Fruit fly (Drosophila melanogaster) whole organism, prepupa: ENCODE results near the gene sick.
A peak's percentile ranks its signal among the peaks of the same experiment; 100 is the strongest.

ENCODE experiments used
- CG10669 ChIP-seq: fragments of 200-800 bp; sonication (Bioruptor generic); optimal IDR thresholded peaks from 3 replicates; lab custom pipeline; 2018; ENCODE audit warnings: missing biosample characterization, mild to moderate bottlenecking, missing genetic modification characterization, moderate library complexity
- CG11294 ChIP-seq: fragments of 200-800 bp; sonication (Bioruptor generic); IDR thresholded peaks from 2 replicates; pipeline ENCODE4 v1.3.6; 2022; ENCODE audit warnings: missing biosample characterization, missing genetic modification characterization
- CG11762 ChIP-seq: fragments of 200-800 bp; sonication (Bioruptor generic); optimal IDR thresholded peaks from 3 replicates; lab custom pipeline; 2016; ENCODE audit warnings: missing biosample characterization, missing genetic modification characterization; ENCODE audit not compliant: insufficient read depth
- CG11902 ChIP-seq: fragments of 200-800 bp; sonication (Bioruptor generic); optimal IDR thresholded peaks from 3 replicates; lab custom pipeline; 2016; ENCODE audit warnings: missing biosample characterization, missing genetic modification characterization
- CG15336 ChIP-seq: fragments of 200-800 bp; sonication (Bioruptor generic); IDR thresholded peaks from 2 replicates; pipeline ENCODE4 v1.3.6; 2022; ENCODE audit warnings: missing biosample characterization, missing genetic modification characterization
- CG16779 ChIP-seq: fragments of 200-800 bp; sonication (Bioruptor generic); optimal IDR thresholded peaks from 3 replicates; lab custom pipeline; 2017; ENCODE audit warnings: missing biosample characterization, mild to moderate bottlenecking, missing genetic modification characterization
- CG31627 ChIP-seq: fragments of 200-800 bp; sonication (Bioruptor generic); optimal IDR thresholded peaks from 3 replicates; lab custom pipeline; 2016; ENCODE audit warnings: missing biosample characterization, missing genetic modification characterization
- CG32006 ChIP-seq: fragments of 200-800 bp; sonication (Bioruptor generic); optimal IDR thresholded peaks from 3 replicates; lab custom pipeline; 2017; ENCODE audit warnings: missing biosample characterization, mild to moderate bottlenecking, missing genetic modification characterization
- CG4318 ChIP-seq: fragments of 200-800 bp; sonication (Bioruptor generic); optimal IDR thresholded peaks from 3 replicates; lab custom pipeline; 2017; ENCODE audit warnings: missing biosample characterization, mild to moderate bottlenecking, missing genetic modification characterization
- CG6163 ChIP-seq: fragments of 200-800 bp; sonication (Bioruptor generic); IDR thresholded peaks from 3 replicates; pipeline ENCODE4 v1.3.6; 2022; ENCODE audit warnings: missing biosample characterization, missing genetic modification characterization
- CG6276 ChIP-seq: fragments of 200-800 bp; sonication (Bioruptor generic); optimal IDR thresholded peaks from 2 replicates; lab custom pipeline; 2017; ENCODE audit warnings: missing biosample characterization, mild to moderate bottlenecking, missing genetic modification characterization
- CG6792 ChIP-seq: fragments of 200-800 bp; sonication (Bioruptor generic); optimal IDR thresholded peaks from 3 replicates; lab custom pipeline; 2016; ENCODE audit warnings: missing biosample characterization, missing genetic modification characterization
- CG6854 ChIP-seq: fragments of 200-800 bp; sonication (Bioruptor generic); optimal IDR thresholded peaks from 2 replicates; lab custom pipeline; 2017; ENCODE audit warnings: missing biosample characterization, mild to moderate bottlenecking, missing genetic modification characterization
- CG8119 ChIP-seq: fragments of 200-800 bp; sonication (Bioruptor generic); IDR thresholded peaks from 3 replicates; pipeline ENCODE4 v1.3.6; 2022; ENCODE audit warnings: missing biosample characterization, missing genetic modification characterization
- CG8319 ChIP-seq: fragments of 200-800 bp; sonication (Bioruptor generic); optimal IDR thresholded peaks from 3 replicates; lab custom pipeline; 2016; ENCODE audit warnings: missing biosample characterization, missing genetic modification characterization
- CG8632 ChIP-seq: fragments of 200-800 bp; sonication (Bioruptor generic); optimal IDR thresholded peaks from 3 replicates; lab custom pipeline; 2016; ENCODE audit warnings: missing biosample characterization, missing genetic modification characterization
- Eip75B ChIP-seq: fragments of 200-800 bp; sonication (Bioruptor generic); optimal IDR thresholded peaks from 3 replicates; lab custom pipeline; 2016; ENCODE audit warnings: missing biosample characterization, missing genetic modification characterization
- Eip78C ChIP-seq: fragments of 200-800 bp; sonication (Bioruptor generic); peaks from one replicate; lab custom pipeline; 2016; ENCODE audit warnings: missing biosample characterization, missing genetic modification characterization
- Eip93F ChIP-seq: fragments of 200-800 bp; sonication (Bioruptor generic); optimal IDR thresholded peaks from 2 replicates; lab custom pipeline; 2016; ENCODE audit warnings: missing biosample characterization, mild to moderate bottlenecking, missing genetic modification characterization
- Ets96B ChIP-seq: fragments of 200-800 bp; optimal IDR thresholded peaks from 2 replicates; lab custom pipeline; 2019; ENCODE audit warnings: missing biosample characterization, mild to moderate bottlenecking, missing genetic modification characterization, moderate library complexity
- Hr38 ChIP-seq: sonication (Bioruptor generic); optimal IDR thresholded peaks from 2 replicates; lab custom pipeline; 2016; ENCODE audit warnings: missing biosample characterization, missing genetic modification characterization
- Hr4 ChIP-seq: fragments of 200-800 bp; sonication (Bioruptor generic); optimal IDR thresholded peaks from 3 replicates; lab custom pipeline; 2016; ENCODE audit warnings: missing biosample characterization, missing genetic modification characterization
- Lpt ChIP-seq: fragments of 200-800 bp; sonication (Bioruptor generic); optimal IDR thresholded peaks from 3 replicates; lab custom pipeline; 2016; ENCODE audit warnings: missing biosample characterization, missing genetic modification characterization
- Smox ChIP-seq: fragments of 200-800 bp; sonication (Bioruptor generic); optimal IDR thresholded peaks from 3 replicates; lab custom pipeline; 2016; ENCODE audit warnings: missing biosample characterization, missing genetic modification characterization
- Sox102F ChIP-seq: fragments of 200-800 bp; sonication (Bioruptor generic); optimal IDR thresholded peaks from 2 replicates; lab custom pipeline; 2016; ENCODE audit warnings: missing biosample characterization, mild to moderate bottlenecking, missing genetic modification characterization
- Sox14 ChIP-seq: fragments of 200-800 bp; sonication (Bioruptor generic); optimal IDR thresholded peaks from 3 replicates; lab custom pipeline; 2016; ENCODE audit warnings: missing biosample characterization, missing genetic modification characterization
- achi ChIP-seq: fragments of 200-800 bp; sonication (Bioruptor generic); optimal IDR thresholded peaks from 3 replicates; lab custom pipeline; 2016; ENCODE audit warnings: missing biosample characterization, missing genetic modification characterization
- acj6 ChIP-seq: fragments of 200-800 bp; sonication (Bioruptor generic); optimal IDR thresholded peaks from 3 replicates; lab custom pipeline; 2016; ENCODE audit warnings: missing biosample characterization, missing genetic modification characterization
- cyc ChIP-seq: fragments of 200-800 bp; sonication (Bioruptor generic); optimal IDR thresholded peaks from 3 replicates; lab custom pipeline; 2016; ENCODE audit warnings: missing biosample characterization, missing genetic modification characterization
- dsx ChIP-seq: fragments of 200-800 bp; optimal IDR thresholded peaks from 3 replicates; lab custom pipeline; 2019; ENCODE audit warnings: missing biosample characterization, mild to moderate bottlenecking, missing genetic modification characterization, moderate library complexity; ENCODE audit not compliant: poor library complexity, severe bottlenecking
- eg ChIP-seq: fragments of 200-800 bp; sonication (Bioruptor generic); IDR thresholded peaks from 3 replicates; pipeline ENCODE4 v1.3.6; 2022; ENCODE audit warnings: missing biosample characterization, missing genetic modification characterization
- esn ChIP-seq: fragments of 200-800 bp; sonication (Bioruptor generic); optimal IDR thresholded peaks from 2 replicates; lab custom pipeline; 2016; ENCODE audit warnings: missing biosample characterization, mild to moderate bottlenecking, missing genetic modification characterization, moderate library complexity
- fd59A ChIP-seq: fragments of 200-800 bp; sonication (Bioruptor generic); optimal IDR thresholded peaks from 2 replicates; lab custom pipeline; 2017; ENCODE audit warnings: missing biosample characterization, mild to moderate bottlenecking, missing genetic modification characterization, missing genetic modification reagents
- fd85E ChIP-seq: fragments of 200-800 bp; sonication (Bioruptor generic); optimal IDR thresholded peaks from 3 replicates; lab custom pipeline; 2016; ENCODE audit warnings: missing biosample characterization, missing genetic modification characterization
- fkh ChIP-seq: fragments of 200-800 bp; sonication (Bioruptor generic); optimal IDR thresholded peaks from 3 replicates; lab custom pipeline; 2017; ENCODE audit warnings: missing biosample characterization, mild to moderate bottlenecking, missing genetic modification characterization, moderate library complexity
- lz ChIP-seq: fragments of 200-800 bp; sonication (Bioruptor generic); optimal IDR thresholded peaks from 3 replicates; lab custom pipeline; 2016; ENCODE audit warnings: missing biosample characterization, missing genetic modification characterization
- net ChIP-seq: fragments of 200-800 bp; sonication (Bioruptor generic); optimal IDR thresholded peaks from 3 replicates; lab custom pipeline; 2016; ENCODE audit warnings: missing biosample characterization, missing genetic modification characterization
- pdm3 ChIP-seq: fragments of 200-800 bp; sonication (Bioruptor generic); optimal IDR thresholded peaks from 3 replicates; lab custom pipeline; 2016; ENCODE audit warnings: missing biosample characterization, missing genetic modification characterization
- salr ChIP-seq, 2 experiments: fragments of 200-800 bp; sonication (Bioruptor generic); optimal IDR thresholded peaks; 3 replicates each; lab custom pipeline; 2016 to 2018; ENCODE audit warnings: missing biosample characterization in 2 of 2, missing genetic modification characterization in 2 of 2, mild to moderate bottlenecking in 1 of 2
- ss ChIP-seq, 2 experiments: fragments of 200-800 bp; sonication (Bioruptor generic); optimal IDR thresholded peaks; 2 replicates in 1 of 2; 3 replicates in 1 of 2; lab custom pipeline; 2017 to 2018; ENCODE audit warnings: mild to moderate bottlenecking in 2 of 2, missing biosample characterization in 2 of 2, missing genetic modification characterization in 2 of 2, moderate library complexity in 1 of 2
- svp ChIP-seq: fragments of 200-800 bp; sonication (Bioruptor generic); peaks from one replicate; lab custom pipeline; 2016; ENCODE audit warnings: missing biosample characterization, missing genetic modification characterization
- topi ChIP-seq: fragments of 200-800 bp; sonication (Bioruptor generic); optimal IDR thresholded peaks from 3 replicates; lab custom pipeline; 2016; ENCODE audit warnings: missing biosample characterization, missing genetic modification characterization

sick gene

dm6 chr2L:19869937-19870336 is 73.8 kb downstream of the sick start (continued):
- TF ChIP-seq pdm3 (GFP tag; lab: Kevin White, UChicago) (peak; percentile 81), CG11902 (GFP tag; lab: Kevin White, UChicago) (peak; percentile 82), CG8119 (GFP tag; lab: Robert Waterston, UW) (peak; percentile 72), Ets96B (tag; lab: Kevin White, UChicago) (peak; percentile 82), lz (peak; percentile 86), CG15336 (peak; percentile 75), Eip93F (GFP tag; lab: Kevin White, UChicago) (peak; percentile 45), salr (GFP tag; optimal IDR thresholded peaks at IDR 0.05; lab: Kevin White, UChicago) (peak; percentile 34 to 43), CG8632 (GFP tag; lab: Kevin White, UChicago) (peak; percentile 69), Lpt (GFP tag; lab: Kevin White, UChicago) (peak; percentile 10), CG11762 (GFP tag; lab: Kevin White, UChicago) (peak; percentile 76)

DNA sequence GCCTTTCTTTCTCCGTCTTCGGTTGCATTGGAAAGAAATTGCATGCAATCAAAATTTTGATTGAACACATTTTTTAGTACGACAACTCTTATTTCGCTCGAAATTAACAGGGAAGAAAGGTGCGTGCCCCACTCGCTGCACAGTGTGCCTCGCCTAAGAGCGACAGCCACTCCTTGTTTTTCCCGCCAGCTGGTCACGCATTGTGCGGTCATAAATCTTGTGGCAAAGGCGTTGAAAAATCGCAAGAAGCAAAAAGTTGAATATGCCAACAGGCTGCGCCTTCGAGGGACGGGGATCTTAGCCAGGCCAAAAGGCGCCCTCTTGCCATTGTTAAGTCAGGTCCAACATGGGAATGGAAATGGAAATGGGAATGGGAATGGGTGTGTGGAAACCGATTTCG is 75.9 kb downstream of the sick start:
- TF ChIP-seq CG31627 (GFP tag; lab: Kevin White, UChicago) (no peak), topi (no peak), CG6163 (GFP tag; lab: Robert Waterston, UW) (0 out of 3 replicates have a peak, but pooled peaks have one; percentile 18), Smox (GFP tag; lab: Kevin White, UChicago) (no peak), CG32006 (GFP tag; lab: Kevin White, UChicago) (peak; percentile 10), CG11902 (GFP tag; lab: Kevin White, UChicago) (no peak), svp (GFP tag; lab: Kevin White, UChicago) (no peak), Eip78C (GFP tag; lab: Kevin White, UChicago) (peak; percentile 59), eg (GFP tag; lab: Robert Waterston, UW) (0 out of 3 replicates have a peak, but pooled peaks have one; percentile 28), ss (GFP tag; optimal IDR thresholded peaks at IDR 0.05; lab: Kevin White, UChicago) (peak in 1 of 2 experiments; percentile 62), net (no peak), CG8319 (no peak), CG6276 (GFP tag; lab: Kevin White, UChicago) (no peak), CG11762 (GFP tag; lab: Kevin White, UChicago) (no peak)
- TF ChIP-seq, all 60 proteins: peak for 5

- TF ChIP-seq dsx (GFP tag; lab: Kevin White, UChicago) (peak; percentile 43), ss (GFP tag; optimal IDR thresholded peaks at IDR 0.05; lab: Kevin White, UChicago) (peak; percentile 2 to 93), Ets96B (tag; lab: Kevin White, UChicago) (no peak), CG6163 (GFP tag; lab: Robert Waterston, UW) (0 out of 3 replicates have a peak, but pooled peaks have one; percentile 36), Eip78C (GFP tag; lab: Kevin White, UChicago) (peak; percentile 39)
Observed at dm6 chr2L:19875007-19875406, 78.8 kb downstream of the sick start.

DNA sequence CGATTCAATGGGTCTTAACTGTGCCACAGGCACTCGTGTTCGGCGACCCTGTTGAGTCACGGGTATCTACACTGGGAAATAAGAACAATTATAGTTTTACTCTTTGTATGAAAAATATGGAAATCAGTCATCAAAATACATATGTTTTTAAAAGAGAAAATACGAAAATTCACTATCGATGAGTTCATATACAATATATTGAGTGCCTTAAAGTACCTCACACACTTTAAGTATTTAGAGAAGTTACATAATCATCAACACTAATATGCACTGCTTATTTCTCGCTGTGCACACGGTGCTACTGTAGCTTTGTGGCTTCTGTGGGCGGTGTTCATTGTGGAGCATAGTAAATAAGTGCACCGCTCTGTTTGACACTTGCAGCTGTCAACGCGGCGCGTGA is 88.3 kb downstream of the sick start:
- TF ChIP-seq Sox102F (GFP tag; lab: Kevin White, UChicago) (no peak), CG16779 (tag; lab: Kevin White, UChicago) (no peak), fd59A (GFP tag; lab: Kevin White, UChicago) (no peak), CG6854 (GFP tag; lab: Kevin White, UChicago) (no peak), dsx (GFP tag; lab: Kevin White, UChicago) (no peak), CG11294 (GFP tag; lab: Robert Waterston, UW) (no peak), CG6792 (GFP tag; lab: Kevin White, UChicago) (no peak), Eip75B (peak; percentile 24), CG32006 (GFP tag; lab: Kevin White, UChicago) (peak; percentile 65), CG4318 (GFP tag; lab: Kevin White, UChicago) (peak; percentile 49), pdm3 (GFP tag; lab: Kevin White, UChicago) (no peak), net (peak; percentile 24), topi (no peak), CG11762 (GFP tag; lab: Kevin White, UChicago) (peak; percentile 29), Ets96B (tag; lab: Kevin White, UChicago) (no peak), acj6 (GFP tag; lab: Kevin White, UChicago) (no peak), Sox14 (no peak), CG15336 (peak; percentile 77), ss (GFP tag; optimal IDR thresholded peaks at IDR 0.05; lab: Kevin White, UChicago) (no peak), CG10669 (peak; percentile 27), svp (GFP tag; lab: Kevin White, UChicago) (no peak), CG8632 (GFP tag; lab: Kevin White, UChicago) (no peak), eg (GFP tag; lab: Robert Waterston, UW) (peak; percentile 70), CG8319 (no peak), esn (GFP tag; lab: Kevin White, UChicago) (no peak), cyc (no peak), Lpt (GFP tag; lab: Kevin White, UChicago) (peak; percentile 36), salr (GFP tag; optimal IDR thresholded peaks at IDR 0.05; lab: Kevin White, UChicago) (peak in 1 of 2 experiments; percentile 28), CG8119 (GFP tag; lab: Robert Waterston, UW) (peak; percentile 78), fd85E (GFP tag; lab: Kevin White, UChicago) (no peak), fkh (GFP tag; lab: Kevin White, UChicago) (no peak), Hr4 (GFP tag; lab: Kevin White, UChicago) (peak; percentile 55), Hr38 (GFP tag; lab: Kevin White, UChicago) (no peak), achi (peak; percentile 33)
